Fruit fly (Drosophila melanogaster): ENCODE measurements around the gene Glt.

DNA sequence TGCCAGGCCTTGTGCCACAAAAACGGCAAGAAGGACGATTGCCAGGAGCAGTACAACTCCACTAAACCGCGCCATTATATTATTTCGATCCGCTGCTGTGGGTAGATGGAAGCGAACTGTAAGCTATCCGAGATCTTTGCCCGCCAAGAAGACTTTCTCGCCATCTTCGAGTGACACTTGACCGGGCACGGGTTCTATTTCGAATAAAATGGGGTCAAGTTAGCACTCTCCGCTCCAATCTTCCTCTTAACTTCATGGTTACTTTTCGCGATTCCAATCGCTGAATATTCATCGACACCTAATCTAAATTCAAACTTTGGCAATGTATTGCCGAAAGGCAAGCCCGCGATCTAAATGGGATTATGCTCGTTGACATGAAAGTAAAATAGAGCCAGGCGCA, 11.8 kb downstream of the Glt start, which contains the start of gene CG9289:
- TF ChIP-seq insv (optimal IDR thresholded peaks at IDR 0.05), result no peak
- TF ChIP-seq ttk (optimal IDR thresholded peaks at IDR 0.05), result no peak
- no peak for TF ChIP-seq Myc (optimal IDR thresholded peaks at IDR 0.05)
- no peak for TF ChIP-seq Sin3A (optimal IDR thresholded peaks at IDR 0.05)
- no peak for TF ChIP-seq h (optimal IDR thresholded peaks at IDR 0.05)
- no peak for TF ChIP-seq psq (optimal IDR thresholded peaks at IDR 0.05)

All from Kc167 (cell line).